Fruit fly (Drosophila melanogaster): ENCODE data around the gene CG17292.

CG17292 gene

DNA sequence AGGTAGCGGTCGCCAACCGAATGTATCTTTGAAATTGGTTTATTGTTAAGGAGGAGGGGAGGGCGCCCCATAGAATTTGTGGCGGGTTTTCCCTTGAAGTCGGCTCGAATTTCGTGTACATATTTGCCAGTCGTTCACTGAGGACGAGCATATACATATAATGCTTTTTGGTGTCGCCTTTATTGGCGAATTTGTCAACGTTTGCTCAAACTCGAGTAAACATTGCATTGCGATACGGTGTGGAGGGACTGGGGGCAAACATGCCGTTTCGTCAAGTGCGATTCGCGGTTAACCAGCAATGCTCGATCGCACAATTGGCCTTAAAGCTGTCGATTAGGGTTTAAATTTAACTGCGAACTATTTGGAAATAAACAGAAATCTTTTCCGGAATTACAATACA, 47.3 kb downstream of the CG17292 start:
- TF ChIP-seq CG2199 (GFP tag; IDR thresholded peaks at IDR 0.05) (0 out of 3 replicates have a peak, but pooled peaks have one; percentile 8), vnd (GFP tag; IDR thresholded peaks at IDR 0.05; ENCODE audit: partially characterized antibody) (no peak)

dm6 chr2L:8418113-8418885, 48.0 kb downstream of the CG17292 start:
- TF ChIP-seq Meics (GFP tag; optimal IDR thresholded peaks at IDR 0.05) (no peak), Med (GFP tag) (peak; percentile 65), Taf1 (GFP tag; IDR thresholded peaks at IDR 0.05) (no peak), Mrtf (GFP tag; IDR thresholded peaks at IDR 0.05) (no peak), CG6765 (GFP tag; optimal IDR thresholded peaks at IDR 0.05) (no peak), CG7372 (GFP tag; IDR thresholded peaks at IDR 0.05) (no peak), CG10543 (GFP tag; optimal IDR thresholded peaks at IDR 0.05) (no peak), sisA (GFP tag; IDR thresholded peaks at IDR 0.05) (no peak), CG12391 (tag; optimal IDR thresholded peaks at IDR 0.05) (no peak), Gsc (GFP tag; IDR thresholded peaks at IDR 0.05) (no peak), tin (GFP tag; optimal IDR thresholded peaks at IDR 0.05) (no peak), bbx (GFP tag; IDR thresholded peaks at IDR 0.05; ENCODE audit: partially characterized antibody) (no peak), sob (GFP tag; IDR thresholded peaks at IDR 0.05) (no peak), CG16813 (GFP tag; IDR thresholded peaks at IDR 0.05; ENCODE audit: partially characterized antibody) (no peak), CG4424 (GFP tag; optimal IDR thresholded peaks at IDR 0.05) (no peak), CG10959 (GFP tag; IDR thresholded peaks at IDR 0.05) (no peak), Pdp1 (GFP tag; optimal IDR thresholded peaks at IDR 0.05) (no peak), eyg (GFP tag; optimal IDR thresholded peaks at IDR 0.05) (no peak), TFAM (GFP tag; optimal IDR thresholded peaks at IDR 0.05) (no peak), CG7271 (tag; optimal IDR thresholded peaks at IDR 0.05) (no peak), CG17912 (GFP tag; optimal IDR thresholded peaks at IDR 0.05) (no peak), Drgx (GFP tag; IDR thresholded peaks at IDR 0.05) (0 out of 2 replicates have a peak, but pooled peaks have one; percentile 24), z (GFP tag; IDR thresholded peaks at IDR 0.05) (peak; percentile 82), CG32767 (GFP tag; IDR thresholded peaks at IDR 0.05) (no peak), CG8944 (GFP tag; optimal IDR thresholded peaks at IDR 0.05) (no peak), kah (GFP tag; optimal IDR thresholded peaks at IDR 0.05) (no peak), NK7.1 (GFP tag; optimal IDR thresholded peaks at IDR 0.05) (no peak), Hr78 (GFP tag; optimal IDR thresholded peaks at IDR 0.05) (no peak), Sry-δ (GFP tag; optimal IDR thresholded peaks at IDR 0.05) (no peak), CG2116 (GFP tag; optimal IDR thresholded peaks at IDR 0.05) (no peak), Bdp1 (GFP tag; optimal IDR thresholded peaks at IDR 0.05) (no peak), gro (GFP tag; optimal IDR thresholded peaks at IDR 0.05) (no peak), Jarid2 (GFP tag; optimal IDR thresholded peaks at IDR 0.05) (no peak), Dad (GFP tag; optimal IDR thresholded peaks at IDR 0.05) (no peak), CG5180 (GFP tag; optimal IDR thresholded peaks at IDR 0.05) (peak; percentile 51), tna (GFP tag; IDR thresholded peaks at IDR 0.05; ENCODE audit: partially characterized antibody) (no peak), sens-2 (GFP tag; IDR thresholded peaks at IDR 0.05) (no peak), unpg (GFP tag; optimal IDR thresholded peaks at IDR 0.05) (no peak), Spps (tag; optimal IDR thresholded peaks at IDR 0.05) (no peak), maf-S (GFP tag; optimal IDR thresholded peaks at IDR 0.05) (no peak), bsh (GFP tag; optimal IDR thresholded peaks at IDR 0.05) (no peak), CG15073 (GFP tag; optimal IDR thresholded peaks at IDR 0.05) (no peak), CG17186 (GFP tag; optimal IDR thresholded peaks at IDR 0.05) (no peak), prd (optimal IDR thresholded peaks at IDR 0.05) (no peak), prd (GFP tag; IDR thresholded peaks at IDR 0.05) (no peak), wek (GFP tag; optimal IDR thresholded peaks at IDR 0.05) (no peak)
